Fruit fly (Drosophila melanogaster): Measurements from ENCODE around the gene CG5921.

Gene CG5921

dm6 chrX:6074845-6075244 lies 24.2 kb downstream of the CG5921 start, which contains the start of gene Tsp5D (continued):
- TF ChIP-seq vri (GFP tag; optimal IDR thresholded peaks at IDR 0.05) (no peak), Ets96B (tag; optimal IDR thresholded peaks at IDR 0.05) (peak; percentile 97), Sox14 (GFP tag; optimal IDR thresholded peaks at IDR 0.05) (peak; percentile 69), CG10669 (GFP tag; optimal IDR thresholded peaks at IDR 0.05) (peak; percentile 97), CG9139 (GFP tag; optimal IDR thresholded peaks at IDR 0.05) (peak; percentile 95), ss (GFP tag; optimal IDR thresholded peaks at IDR 0.05) (peak; percentile 84 to 87), lz (GFP tag; optimal IDR thresholded peaks at IDR 0.05) (peak; percentile 23), CG8632 (GFP tag; optimal IDR thresholded peaks at IDR 0.05) (peak; percentile 89), topi (GFP tag; optimal IDR thresholded peaks at IDR 0.05) (peak; percentile 68), cyc (GFP tag; optimal IDR thresholded peaks at IDR 0.05) (peak; percentile 63), Blimp-1 (GFP tag; optimal IDR thresholded peaks at IDR 0.05) (no peak)

dm6 chrX:6075586-6075985 lies 25.0 kb downstream of the CG5921 start:
- TF ChIP-seq CG8119 (GFP tag; IDR thresholded peaks at IDR 0.05): no peak
- TF ChIP-seq svp (GFP tag): no peak
- TF ChIP-seq CG1621 (tag; optimal IDR thresholded peaks at IDR 0.05): no peak
- no peak for TF ChIP-seq CG34406 (GFP tag; optimal IDR thresholded peaks at IDR 0.05)
- TF ChIP-seq fd85E (GFP tag; optimal IDR thresholded peaks at IDR 0.05): no peak
- TF ChIP-seq CG11902 (GFP tag; optimal IDR thresholded peaks at IDR 0.05): no peak
- TF ChIP-seq Smox (GFP tag; optimal IDR thresholded peaks at IDR 0.05): no peak
- TF ChIP-seq ss (GFP tag; optimal IDR thresholded peaks at IDR 0.05): no peak
- no peak for TF ChIP-seq Eip93F (GFP tag; optimal IDR thresholded peaks at IDR 0.05)
- TF ChIP-seq CG16779 (tag; optimal IDR thresholded peaks at IDR 0.05): no peak
- TF ChIP-seq eg (GFP tag; IDR thresholded peaks at IDR 0.05): no peak
- no peak for TF ChIP-seq OdsH (GFP tag; optimal IDR thresholded peaks at IDR 0.05)
- no peak for TF ChIP-seq CG11762 (GFP tag; optimal IDR thresholded peaks at IDR 0.05; ENCODE audit: insufficient read depth)
- no peak for TF ChIP-seq Sox15 (GFP tag; optimal IDR thresholded peaks at IDR 0.05)
- no peak for TF ChIP-seq CG32006 (GFP tag; optimal IDR thresholded peaks at IDR 0.05)

dm6 chrX:6077043-6077547 lies 26.5 kb downstream of the CG5921 start:
- TF ChIP-seq Eip78C (GFP tag): peak; percentile 94
- peak; percentile 42 to 64 for TF ChIP-seq ss (GFP tag; optimal IDR thresholded peaks at IDR 0.05)
- peak; percentile 54 for TF ChIP-seq dac (GFP tag; optimal IDR thresholded peaks at IDR 0.05)
- peak; percentile 82 for TF ChIP-seq Hr4 (GFP tag; optimal IDR thresholded peaks at IDR 0.05)
- peak; percentile 66 for TF ChIP-seq Gug (GFP tag; IDR thresholded peaks at IDR 0.05)
- TF ChIP-seq CG11294 (GFP tag; IDR thresholded peaks at IDR 0.05): 0 out of 2 replicates have a peak, but pooled peaks have one; percentile 23
- peak; percentile 55 for TF ChIP-seq Ets96B (tag; optimal IDR thresholded peaks at IDR 0.05)
- no peak for TF ChIP-seq Hr38 (GFP tag; optimal IDR thresholded peaks at IDR 0.05)
- TF ChIP-seq CG32006 (GFP tag; optimal IDR thresholded peaks at IDR 0.05): peak; percentile 92
- TF ChIP-seq Sox15 (GFP tag; optimal IDR thresholded peaks at IDR 0.05): peak; percentile 59
- peak; percentile 63 for TF ChIP-seq CG3032 (tag; optimal IDR thresholded peaks at IDR 0.05)
- TF ChIP-seq fd85E (GFP tag; optimal IDR thresholded peaks at IDR 0.05): no peak
- TF ChIP-seq Hr39 (GFP tag; optimal IDR thresholded peaks at IDR 0.05): no peak
- peak; percentile 30 for TF ChIP-seq CG8319 (GFP tag; optimal IDR thresholded peaks at IDR 0.05)
- TF ChIP-seq cyc (GFP tag; optimal IDR thresholded peaks at IDR 0.05): no peak
- TF ChIP-seq esn (GFP tag; optimal IDR thresholded peaks at IDR 0.05): peak; percentile 52
- peak; percentile 32 for TF ChIP-seq lz (GFP tag; optimal IDR thresholded peaks at IDR 0.05)
- TF ChIP-seq CG11762 (GFP tag; optimal IDR thresholded peaks at IDR 0.05; ENCODE audit: insufficient read depth): peak; percentile 65
- peak; percentile 77 for TF ChIP-seq acj6 (GFP tag; optimal IDR thresholded peaks at IDR 0.05)
- TF ChIP-seq CG8632 (GFP tag; optimal IDR thresholded peaks at IDR 0.05): peak; percentile 85
- TF ChIP-seq salr (GFP tag; optimal IDR thresholded peaks at IDR 0.05): peak in 1 of 2 experiments; percentile 75
- no peak for TF ChIP-seq Eip93F (GFP tag; optimal IDR thresholded peaks at IDR 0.05)
- TF ChIP-seq CG8119 (GFP tag; IDR thresholded peaks at IDR 0.05): peak; percentile 93
- TF ChIP-seq Blimp-1 (GFP tag; optimal IDR thresholded peaks at IDR 0.05): peak; percentile 87
- TF ChIP-seq CG10631 (GFP tag; optimal IDR thresholded peaks at IDR 0.05): peak; percentile 80
- TF ChIP-seq CG6808 (GFP tag; optimal IDR thresholded peaks at IDR 0.05): peak; percentile 43
- peak; percentile 12 for TF ChIP-seq CG31627 (GFP tag; optimal IDR thresholded peaks at IDR 0.05)
- TF ChIP-seq dsx (GFP tag; optimal IDR thresholded peaks at IDR 0.05; ENCODE audit: poor library complexity, severe bottlenecking): peak; percentile 49
- TF ChIP-seq CG4318 (GFP tag; optimal IDR thresholded peaks at IDR 0.05): peak; percentile 79
- TF ChIP-seq CG10669 (GFP tag; optimal IDR thresholded peaks at IDR 0.05): peak; percentile 41
- TF ChIP-seq Smox (GFP tag; optimal IDR thresholded peaks at IDR 0.05): peak; percentile 49
- peak; percentile 69 for TF ChIP-seq net (GFP tag; optimal IDR thresholded peaks at IDR 0.05)
- TF ChIP-seq CG3919 (GFP tag; optimal IDR thresholded peaks at IDR 0.05): peak; percentile 74
- peak; percentile 57 for TF ChIP-seq CG16779 (tag; optimal IDR thresholded peaks at IDR 0.05)
- peak; percentile 71 for TF ChIP-seq svp (GFP tag)
- no peak for TF ChIP-seq fkh (GFP tag; optimal IDR thresholded peaks at IDR 0.05)
